Fruit fly (Drosophila melanogaster) whole organism, embryonic: ENCODE data around the gene Ankle2.

Experiments
- Antp ChIP-seq: fragments of 200-800 bp; sonication (Bioruptor generic); optimal IDR thresholded peaks from 3 replicates; lab custom pipeline; 2016; ENCODE audit warnings: missing biosample characterization, missing genetic modification characterization
- B-H2 ChIP-seq: fragments of 200-800 bp; sonication (Bioruptor generic); optimal IDR thresholded peaks from 2 replicates; lab custom pipeline; 2018; ENCODE audit warnings: missing biosample characterization, mild to moderate bottlenecking, missing genetic modification characterization
- BEAF-32 ChIP-seq: fragments of 200-800 bp; sonication (Bioruptor generic); optimal IDR thresholded peaks from 3 replicates; lab custom pipeline; 2017; ENCODE audit warnings: missing biosample characterization, missing genetic modification characterization, mild to moderate bottlenecking, moderate library complexity, missing genetic modification reagents
- CG10267 ChIP-seq: fragments of 200-800 bp; sonication (Bioruptor generic); optimal IDR thresholded peaks from 2 replicates; lab custom pipeline; 2018; ENCODE audit warnings: missing biosample characterization, mild to moderate bottlenecking, missing genetic modification characterization, moderate library complexity
- CG10959 ChIP-seq: fragments of 200-800 bp; sonication (Bioruptor generic); IDR thresholded peaks from 2 replicates; pipeline ENCODE4 v1.3.6; 2022; ENCODE audit warnings: missing biosample characterization, missing genetic modification characterization
- CG13296 ChIP-seq: fragments of 200-800 bp; sonication (Bioruptor generic); optimal IDR thresholded peaks from 3 replicates; lab custom pipeline; 2018; ENCODE audit warnings: missing biosample characterization, mild to moderate bottlenecking, missing genetic modification characterization
- CG13894 ChIP-seq: fragments of 200-800 bp; sonication (Bioruptor generic); optimal IDR thresholded peaks from 3 replicates; lab custom pipeline; 2018; ENCODE audit warnings: missing biosample characterization, mild to moderate bottlenecking, missing genetic modification characterization, moderate library complexity
- CG14965 ChIP-seq: fragments of 200-800 bp; sonication (Bioruptor generic); optimal IDR thresholded peaks from 2 replicates; lab custom pipeline; 2016; ENCODE audit warnings: missing biosample characterization, missing genetic modification characterization, borderline replicate concordance
- CG1603 ChIP-seq: fragments of 200-800 bp; sonication (Bioruptor generic); optimal IDR thresholded peaks from 2 replicates; lab custom pipeline; 2019; ENCODE audit warnings: missing biosample characterization, mild to moderate bottlenecking, missing genetic modification characterization, moderate library complexity
- CG17912 ChIP-seq: fragments of 200-800 bp; sonication (Bioruptor generic); optimal IDR thresholded peaks from 2 replicates; lab custom pipeline; 2018; ENCODE audit warnings: missing biosample characterization, mild to moderate bottlenecking, missing genetic modification characterization
- CG2678 ChIP-seq: fragments of 200-800 bp; sonication (Bioruptor generic); optimal IDR thresholded peaks from 3 replicates; lab custom pipeline; 2019; ENCODE audit warnings: missing biosample characterization, mild to moderate bottlenecking, missing genetic modification characterization, moderate library complexity
- CG31224 ChIP-seq: fragments of 200-800 bp; sonication (Bioruptor generic); IDR thresholded peaks from 2 replicates; pipeline ENCODE4 v1.3.6; 2022; ENCODE audit warnings: missing biosample characterization, missing genetic modification characterization
- CG31441 ChIP-seq: fragments of 200-800 bp; sonication (Bioruptor generic); IDR thresholded peaks from 2 replicates; pipeline ENCODE4 v1.3.6; 2022; ENCODE audit warnings: missing biosample characterization, missing genetic modification characterization
- CG32532 ChIP-seq: fragments of 200-800 bp; sonication (Bioruptor generic); IDR thresholded peaks from 2 replicates; pipeline ENCODE4 v1.3.6; 2022; ENCODE audit warnings: missing biosample characterization, missing genetic modification characterization
- CG42726 ChIP-seq: fragments of 200-800 bp; sonication (Bioruptor generic); IDR thresholded peaks from 2 replicates; pipeline ENCODE4 v1.3.6; 2022; ENCODE audit warnings: missing biosample characterization, missing genetic modification characterization; ENCODE audit not compliant: partially characterized antibody
- CG4617 ChIP-seq: fragments of 200-800 bp; sonication (Bioruptor generic); optimal IDR thresholded peaks from 3 replicates; lab custom pipeline; 2016; ENCODE audit warnings: missing biosample characterization, missing genetic modification characterization, borderline replicate concordance
- CG6791 ChIP-seq: fragments of 200-800 bp; sonication (Bioruptor generic); IDR thresholded peaks from 3 replicates; pipeline ENCODE4 v1.3.6; 2022; ENCODE audit warnings: missing biosample characterization, missing genetic modification characterization; ENCODE audit not compliant: partially characterized antibody
- CG8388 ChIP-seq: fragments of 200-800 bp; sonication (Bioruptor generic); optimal IDR thresholded peaks from 2 replicates; lab custom pipeline; 2019; ENCODE audit warnings: missing biosample characterization, mild to moderate bottlenecking, missing genetic modification characterization, moderate library complexity
- Camta ChIP-seq: fragments of 200-800 bp; sonication (Bioruptor generic); optimal IDR thresholded peaks from 2 replicates; lab custom pipeline; 2016; ENCODE audit warnings: missing biosample characterization, missing genetic modification characterization
- D19B ChIP-seq: fragments of 200-800 bp; sonication (Bioruptor generic); optimal IDR thresholded peaks from 2 replicates; lab custom pipeline; 2017; ENCODE audit warnings: missing biosample characterization, mild to moderate bottlenecking, missing genetic modification characterization
- E2f1 ChIP-seq: fragments of 200-800 bp; sonication (Bioruptor generic); IDR thresholded peaks from 2 replicates; pipeline ENCODE4 v1.3.6; 2022; ENCODE audit warnings: missing biosample characterization, missing genetic modification characterization
- Ets65A ChIP-seq: fragments of 200-800 bp; sonication (Bioruptor generic); peaks from one replicate; lab custom pipeline; 2016; ENCODE audit warnings: missing biosample characterization, missing genetic modification characterization
- Gug ChIP-seq: fragments of 200-800 bp; sonication (Bioruptor generic); IDR thresholded peaks from 4 replicates; pipeline ENCODE4 v1.3.6; 2022; ENCODE audit warnings: missing biosample characterization, missing genetic modification characterization
- Hr51 ChIP-seq, 2 experiments: fragments of 200-800 bp; sonication (Bioruptor generic); optimal IDR thresholded peaks; 2 replicates in 1 of 2; 3 replicates in 1 of 2; lab custom pipeline; 2016 to 2018; ENCODE audit warnings: missing biosample characterization in 2 of 2, missing genetic modification characterization in 2 of 2, mild to moderate bottlenecking in 1 of 2, moderate library complexity in 1 of 2
- MBD-R2 ChIP-seq: fragments of 200-800 bp; sonication (Bioruptor generic); IDR thresholded peaks from 2 replicates; pipeline ENCODE4 v1.3.6; 2022; ENCODE audit warnings: missing biosample characterization, missing genetic modification characterization
- Max ChIP-seq: fragments of 200-800 bp; sonication (Bioruptor generic); optimal IDR thresholded peaks from 2 replicates; lab custom pipeline; 2016; ENCODE audit warnings: missing biosample characterization, mild to moderate bottlenecking, missing genetic modification characterization
- Mes4 ChIP-seq: fragments of 200-800 bp; sonication (Bioruptor generic); optimal IDR thresholded peaks from 2 replicates; lab custom pipeline; 2016; ENCODE audit warnings: missing biosample characterization, missing genetic modification characterization
- Nf-YB ChIP-seq: fragments of 200-800 bp; sonication (Bioruptor generic); optimal IDR thresholded peaks from 3 replicates; lab custom pipeline; 2019; ENCODE audit warnings: missing biosample characterization, mild to moderate bottlenecking, missing genetic modification characterization, moderate library complexity
- NfI ChIP-seq: fragments of 200-800 bp; sonication (Bioruptor generic); optimal IDR thresholded peaks from 3 replicates; lab custom pipeline; 2018; ENCODE audit warnings: missing biosample characterization, mild to moderate bottlenecking, missing genetic modification characterization, moderate library complexity
- PHDP ChIP-seq: fragments of 200-800 bp; sonication (Bioruptor generic); optimal IDR thresholded peaks from 3 replicates; lab custom pipeline; 2018; ENCODE audit warnings: missing biosample characterization, mild to moderate bottlenecking, missing genetic modification characterization, moderate library complexity
- Sox102F ChIP-seq: fragments of 200-800 bp; sonication (Bioruptor generic); optimal IDR thresholded peaks from 2 replicates; lab custom pipeline; 2018; ENCODE audit warnings: missing biosample characterization, mild to moderate bottlenecking, missing genetic modification characterization, moderate library complexity
- YL-1 ChIP-seq: fragments of 200-800 bp; sonication (Bioruptor generic); optimal IDR thresholded peaks from 3 replicates; lab custom pipeline; 2017; ENCODE audit warnings: missing biosample characterization, mild to moderate bottlenecking, missing genetic modification characterization
- ase ChIP-seq: fragments of 200-800 bp; sonication (Bioruptor generic); IDR thresholded peaks from 3 replicates; pipeline ENCODE4 v1.3.6; 2022; ENCODE audit warnings: missing biosample characterization, missing genetic modification characterization
- chinmo ChIP-seq: fragments of 200-800 bp; sonication (Bioruptor generic); IDR thresholded peaks from 4 replicates; pipeline ENCODE4 v1.3.6; 2022; ENCODE audit warnings: missing biosample characterization, missing genetic modification characterization; ENCODE audit not compliant: partially characterized antibody
- dmrt99B ChIP-seq: fragments of 200-800 bp; sonication (Bioruptor generic); optimal IDR thresholded peaks from 2 replicates; lab custom pipeline; 2018; ENCODE audit warnings: missing biosample characterization, mild to moderate bottlenecking, missing genetic modification characterization, moderate library complexity
- ems ChIP-seq: fragments of 200-800 bp; sonication (Bioruptor generic); optimal IDR thresholded peaks from 3 replicates; lab custom pipeline; 2016; ENCODE audit warnings: missing biosample characterization, missing genetic modification characterization
- exex ChIP-seq: fragments of 200-800 bp; sonication (Bioruptor generic); optimal IDR thresholded peaks from 4 replicates; lab custom pipeline; 2018; ENCODE audit warnings: missing biosample characterization, mild to moderate bottlenecking, missing genetic modification characterization, moderate library complexity
- gcm ChIP-seq: fragments of 200-800 bp; sonication (Bioruptor generic); optimal IDR thresholded peaks from 2 replicates; lab custom pipeline; 2019; ENCODE audit warnings: missing biosample characterization, mild to moderate bottlenecking, missing genetic modification characterization, moderate library complexity
- gt ChIP-seq: fragments of 200-800 bp; sonication (Bioruptor generic); IDR thresholded peaks from 2 replicates; pipeline ENCODE4 v1.3.6; 2022; ENCODE audit warnings: missing biosample characterization, missing genetic modification characterization
- insv ChIP-seq, 2 experiments: fragments of 200-800 bp; sonication (Bioruptor generic); optimal IDR thresholded peaks; 3 replicates each; lab custom pipeline; 2016 to 2018; ENCODE audit warnings: missing biosample characterization in 2 of 2, missing genetic modification characterization in 2 of 2
- klu ChIP-seq: fragments of 200-800 bp; sonication (Bioruptor generic); IDR thresholded peaks from 2 replicates; pipeline ENCODE4 v1.3.6; 2022; ENCODE audit warnings: missing biosample characterization, missing genetic modification characterization
- mirr ChIP-seq: fragments of 200-800 bp; sonication (Bioruptor generic); optimal IDR thresholded peaks from 3 replicates; lab custom pipeline; 2018; ENCODE audit warnings: missing biosample characterization, mild to moderate bottlenecking, missing genetic modification characterization
- nom ChIP-seq: fragments of 200-800 bp; sonication (Bioruptor generic); optimal IDR thresholded peaks from 2 replicates; lab custom pipeline; 2017; ENCODE audit warnings: missing biosample characterization, missing genetic modification characterization, mild to moderate bottlenecking, moderate library complexity, missing genetic modification reagents
- row ChIP-seq: fragments of 200-800 bp; sonication (Bioruptor generic); IDR thresholded peaks from 3 replicates; pipeline ENCODE4 v1.3.6; 2022; ENCODE audit warnings: missing biosample characterization, missing genetic modification characterization
- scrt ChIP-seq: fragments of 200-800 bp; sonication (Bioruptor generic); optimal IDR thresholded peaks from 2 replicates; lab custom pipeline; 2018; ENCODE audit warnings: missing biosample characterization, mild to moderate bottlenecking, missing genetic modification characterization, moderate library complexity
- sd ChIP-seq: fragments of 200-800 bp; sonication (Bioruptor generic); optimal IDR thresholded peaks from 3 replicates; lab custom pipeline; 2018; ENCODE audit warnings: missing biosample characterization, mild to moderate bottlenecking, missing genetic modification characterization, moderate library complexity
- sima ChIP-seq: fragments of 200-800 bp; sonication (Bioruptor generic); optimal IDR thresholded peaks from 2 replicates; lab custom pipeline; 2016; ENCODE audit warnings: missing biosample characterization, missing genetic modification characterization
- usp ChIP-seq: fragments of >200 bp; optimal IDR thresholded peaks from 2 replicates; lab custom pipeline; 2017; ENCODE audit warnings: missing biosample characterization, missing genetic modification characterization

The Ankle2 gene

DNA sequence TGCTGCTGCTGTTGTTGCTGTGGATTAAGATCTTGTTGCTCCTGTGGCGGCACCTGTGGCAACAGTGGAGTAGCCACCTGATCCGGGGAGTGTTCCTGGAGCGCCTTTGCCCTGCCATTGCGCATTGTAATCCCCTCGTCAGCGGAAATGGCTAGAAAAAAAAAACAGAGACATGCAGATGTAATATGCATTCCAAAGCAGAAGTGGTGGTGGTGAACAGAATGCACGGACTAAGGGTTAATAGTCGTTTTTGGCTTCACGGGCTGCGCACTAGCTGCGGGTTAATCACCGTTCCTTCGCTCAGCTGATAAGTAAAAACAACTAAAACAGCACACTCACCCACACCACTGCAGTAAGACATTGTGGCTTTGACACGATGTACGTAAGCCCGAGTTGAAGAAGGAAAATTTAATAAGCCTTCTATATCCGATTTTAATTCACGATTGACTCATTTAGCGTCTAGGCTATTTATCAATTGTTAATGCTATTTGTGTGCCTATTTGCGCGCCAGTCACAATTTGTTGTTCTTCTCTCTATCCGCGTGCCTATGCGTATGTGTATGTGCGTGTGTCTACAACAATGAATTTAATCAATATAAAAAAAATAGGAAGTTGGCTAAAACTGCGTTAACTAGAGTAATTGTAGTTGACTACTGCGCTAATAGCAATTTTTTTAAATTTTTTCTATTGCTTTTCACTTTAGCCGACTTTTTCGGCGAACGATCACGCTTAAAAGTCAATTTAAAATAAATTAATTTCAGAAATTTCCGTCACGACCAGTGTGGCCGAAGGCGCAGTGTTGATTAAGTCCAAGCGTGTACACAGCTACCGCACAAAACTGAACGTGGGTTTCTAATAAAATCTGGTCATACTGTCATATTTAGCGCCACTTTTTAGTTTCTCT lies 48.3 kb upstream of the Ankle2 start, which contains the start of gene stas (continued):
- TF ChIP-seq ems (GFP tag; lab: Kevin White, UChicago) (no peak), usp (no peak), CG14965 (GFP tag; lab: Kevin White, UChicago) (no peak), klu (GFP tag; lab: Robert Waterston, UW) (no peak), CG17912 (GFP tag; lab: Kevin White, UChicago) (peak; percentile 26), Sox102F (no peak), row (GFP tag; lab: Robert Waterston, UW) (peak; percentile 40; the same call in 2 of the 3 replicates), CG31224 (GFP tag; lab: Robert Waterston, UW) (no peak), Nf-YB (GFP tag; lab: Kevin White, UChicago) (no peak), sima (GFP tag; lab: Kevin White, UChicago) (no peak), D19B (GFP tag; lab: Kevin White, UChicago) (no peak), Max (GFP tag; lab: Kevin White, UChicago) (peak; percentile 47), ase (GFP tag; lab: Robert Waterston, UW) (no peak), CG1603 (tag; lab: Kevin White, UChicago) (peak; percentile 31), scrt (peak; percentile 31), gt (GFP tag; lab: Robert Waterston, UW) (no peak), Mes4 (GFP tag; lab: Kevin White, UChicago) (no peak), sd (peak; percentile 25), chinmo (GFP tag; lab: Robert Waterston, UW) (no peak), BEAF-32 (GFP tag; lab: Kevin White, UChicago) (peak; percentile 44), MBD-R2 (peak; percentile 41), Antp (GFP tag; lab: Kevin White, UChicago) (no peak), YL-1 (GFP tag; lab: Kevin White, UChicago) (peak; percentile 81), CG10959 (GFP tag; lab: Robert Waterston, UW) (peak; percentile 74), CG31441 (GFP tag; lab: Robert Waterston, UW) (peak; percentile 40; the same call in 1 of the 2 replicates), CG6791 (GFP tag; lab: Robert Waterston, UW) (peak; percentile 29; the same call in 2 of the 3 replicates), CG10267 (peak; percentile 79), CG32532 (peak; percentile 18; the same call in 1 of the 2 replicates), nom (peak; percentile 37), Ets65A (GFP tag; lab: Kevin White, UChicago) (no peak), CG4617 (GFP tag; lab: Kevin White, UChicago) (peak; percentile 64), CG8388 (GFP tag; lab: Kevin White, UChicago) (no peak), CG42726 (GFP tag; lab: Robert Waterston, UW) (0 out of 2 replicates have a peak, but pooled peaks have one; percentile 12), Camta (GFP tag; lab: Kevin White, UChicago) (no peak)
- TF ChIP-seq, all 482 proteins: peak for 107

DNA sequence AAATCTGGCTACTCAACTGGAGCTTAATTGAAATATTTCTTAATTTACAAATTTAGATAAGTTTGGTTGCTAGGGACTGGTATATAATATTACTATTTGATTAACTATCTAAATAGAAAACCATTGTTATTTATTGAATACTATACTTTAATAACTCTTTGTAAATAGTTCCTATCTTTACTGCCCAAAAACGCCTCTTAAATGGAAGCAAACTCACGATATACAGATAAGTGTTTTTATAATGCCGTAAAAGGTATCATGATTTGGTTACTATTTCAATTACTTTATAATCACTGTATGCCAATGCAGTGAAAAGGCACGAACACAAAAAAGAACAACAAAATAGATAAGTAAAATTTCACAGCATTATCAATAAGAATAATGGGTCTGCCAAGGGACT lies 46.8 kb upstream of the Ankle2 start:
- TF ChIP-seq E2f1 (GFP tag; lab: Robert Waterston, UW) (no peak), exex (tag; lab: Kevin White, UChicago) (peak; percentile 76), mirr (peak; percentile 30), CG13894 (tag; lab: Kevin White, UChicago) (peak; percentile 46), insv (GFP tag; optimal IDR thresholded peaks at IDR 0.05; lab: Kevin White, UChicago) (no peak), NfI (GFP tag; lab: Kevin White, UChicago) (no peak), CG13296 (GFP tag; lab: Kevin White, UChicago) (peak; percentile 11), CG2678 (tag; lab: Kevin White, UChicago) (peak; percentile 43), PHDP (peak; percentile 16), dmrt99B (tag; lab: Kevin White, UChicago) (no peak), gcm (GFP tag; lab: Kevin White, UChicago) (peak; percentile 12), CG31441 (GFP tag; lab: Robert Waterston, UW) (0 out of 2 replicates have a peak, but pooled peaks have one; percentile 18), B-H2 (GFP tag; lab: Kevin White, UChicago) (peak; percentile 7), Gug (no peak), row (GFP tag; lab: Robert Waterston, UW) (peak; percentile 43; the same call in 2 of the 3 replicates), Hr51 (GFP tag; optimal IDR thresholded peaks at IDR 0.05; lab: Kevin White, UChicago) (peak in 1 of 2 experiments; percentile 23)
